Fruit fly (Drosophila melanogaster): Measurements from ENCODE around the gene CG3176.

The CG3176 gene

dm6 chrX:457803-458202 is 23.9 kb upstream of the CG3176 start (continued):
- TF ChIP-seq CG17359 (tag; optimal IDR thresholded peaks at IDR 0.05) (no peak), CG4404 (GFP tag; IDR thresholded peaks at IDR 0.05) (peak; percentile 79), CG30431 (GFP tag; optimal IDR thresholded peaks at IDR 0.05) (peak; percentile 8), CG12769 (tag; optimal IDR thresholded peaks at IDR 0.05) (no peak), CG15073 (GFP tag; optimal IDR thresholded peaks at IDR 0.05) (no peak), Six4 (GFP tag; optimal IDR thresholded peaks at IDR 0.05) (no peak), cg (GFP tag; optimal IDR thresholded peaks at IDR 0.05) (no peak), CG2202 (tag; optimal IDR thresholded peaks at IDR 0.05) (peak; percentile 14), unc-4 (GFP tag; IDR thresholded peaks at IDR 0.05; ENCODE audit: partially characterized antibody) (no peak), Asciz (GFP tag; optimal IDR thresholded peaks at IDR 0.05) (no peak), CG7839 (tag; optimal IDR thresholded peaks at IDR 0.05) (peak; percentile 44), odd (GFP tag; optimal IDR thresholded peaks at IDR 0.05) (no peak), Camta (GFP tag; optimal IDR thresholded peaks at IDR 0.05) (no peak), unpg (GFP tag; optimal IDR thresholded peaks at IDR 0.05) (peak; percentile 29), br (optimal IDR thresholded peaks at IDR 0.05) (no peak), Ssrp (tag; optimal IDR thresholded peaks at IDR 0.05) (peak; percentile 34), Lim3 (GFP tag; IDR thresholded peaks at IDR 0.05) (no peak), Fer3 (tag; optimal IDR thresholded peaks at IDR 0.05) (no peak), Abd-B (GFP tag; optimal IDR thresholded peaks at IDR 0.05) (no peak), Ets65A (GFP tag) (no peak), mam (GFP tag; optimal IDR thresholded peaks at IDR 0.05) (no peak), gce (GFP tag; IDR thresholded peaks at IDR 0.05) (no peak), dmrt11E (tag; optimal IDR thresholded peaks at IDR 0.05) (peak; percentile 90), CG4730 (GFP tag; IDR thresholded peaks at IDR 0.05) (0 out of 2 replicates have a peak, but pooled peaks have one; percentile 18), CG17802 (tag; optimal IDR thresholded peaks at IDR 0.05) (no peak), CG16815 (GFP tag; optimal IDR thresholded peaks at IDR 0.05) (peak; percentile 49), CG9437 (GFP tag; optimal IDR thresholded peaks at IDR 0.05) (no peak), Med (GFP tag) (no peak), ham (GFP tag; IDR thresholded peaks at IDR 0.05) (no peak), Oli (tag; optimal IDR thresholded peaks at IDR 0.05) (peak; percentile 24), CG14860 (GFP tag; IDR thresholded peaks at IDR 0.05; ENCODE audit: partially characterized antibody) (no peak), Ptx1 (GFP tag; IDR thresholded peaks at IDR 0.05) (no peak), prd (optimal IDR thresholded peaks at IDR 0.05) (no peak), prd (GFP tag; IDR thresholded peaks at IDR 0.05) (peak; percentile 58; the same call in 1 of the 3 replicates), phol (tag; optimal IDR thresholded peaks at IDR 0.05) (peak; percentile 63), seq (GFP tag; IDR thresholded peaks at IDR 0.05) (no peak), CG4707 (GFP tag; optimal IDR thresholded peaks at IDR 0.05) (no peak), usp (GFP tag; optimal IDR thresholded peaks at IDR 0.05) (no peak), sna (GFP tag; IDR thresholded peaks at IDR 0.05; ENCODE audit: partially characterized antibody) (no peak), pfk (GFP tag; optimal IDR thresholded peaks at IDR 0.05) (no peak), Aef1 (GFP tag; IDR thresholded peaks at IDR 0.05) (no peak), cato (GFP tag; optimal IDR thresholded peaks at IDR 0.05; ENCODE audit: borderline replicate concordance) (no peak), ac (GFP tag; optimal IDR thresholded peaks at IDR 0.05) (peak; percentile 66), CG1603 (tag; optimal IDR thresholded peaks at IDR 0.05) (no peak), bsh (GFP tag; optimal IDR thresholded peaks at IDR 0.05) (peak in 1 of 2 experiments; percentile 36), ab (GFP tag; optimal IDR thresholded peaks at IDR 0.05) (no peak), CG1647 (GFP tag; optimal IDR thresholded peaks at IDR 0.05) (no peak), Rx (GFP tag; IDR thresholded peaks at IDR 0.05) (no peak), CG2116 (GFP tag; optimal IDR thresholded peaks at IDR 0.05) (no peak), schlank (tag; optimal IDR thresholded peaks at IDR 0.05) (no peak), fd96Cb (tag; optimal IDR thresholded peaks at IDR 0.05) (peak; percentile 35), az2 (GFP tag; optimal IDR thresholded peaks at IDR 0.05) (no peak)

Data from whole organism, embryonic.